Fruit fly (Drosophila melanogaster): ENCODE results near the gene CG10019.
A peak's percentile ranks its signal among the peaks of the same experiment; 100 is the strongest.

CG10019 gene

DNA sequence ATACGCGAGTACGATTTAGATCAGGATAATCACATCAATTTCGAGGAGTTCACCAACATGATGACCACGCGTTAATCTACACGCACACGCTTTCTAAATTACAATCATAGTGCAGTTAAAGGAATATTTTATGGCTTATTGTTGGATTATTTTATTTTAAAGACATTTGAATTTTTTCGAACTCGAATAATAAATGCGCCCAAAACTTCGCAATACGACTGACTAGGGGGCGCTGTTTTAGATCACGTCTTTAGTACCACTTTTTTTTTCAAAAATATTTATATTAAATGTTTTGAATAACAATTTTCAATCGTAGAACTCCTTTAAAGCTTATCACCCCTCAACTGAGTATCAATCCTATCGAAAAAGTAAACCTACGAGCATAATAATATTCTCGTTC lies 55.1 kb downstream of the CG10019 start:
- TF ChIP-seq bab1 (GFP tag; optimal IDR thresholded peaks at IDR 0.05) (no peak), kay (GFP tag; ENCODE audit: borderline replicate concordance) (no peak), CG7101 (tag; optimal IDR thresholded peaks at IDR 0.05) (no peak), CG14711 (tag; optimal IDR thresholded peaks at IDR 0.05) (no peak), cic (GFP tag; optimal IDR thresholded peaks at IDR 0.05) (no peak), Crg-1 (GFP tag; optimal IDR thresholded peaks at IDR 0.05) (no peak)

DNA sequence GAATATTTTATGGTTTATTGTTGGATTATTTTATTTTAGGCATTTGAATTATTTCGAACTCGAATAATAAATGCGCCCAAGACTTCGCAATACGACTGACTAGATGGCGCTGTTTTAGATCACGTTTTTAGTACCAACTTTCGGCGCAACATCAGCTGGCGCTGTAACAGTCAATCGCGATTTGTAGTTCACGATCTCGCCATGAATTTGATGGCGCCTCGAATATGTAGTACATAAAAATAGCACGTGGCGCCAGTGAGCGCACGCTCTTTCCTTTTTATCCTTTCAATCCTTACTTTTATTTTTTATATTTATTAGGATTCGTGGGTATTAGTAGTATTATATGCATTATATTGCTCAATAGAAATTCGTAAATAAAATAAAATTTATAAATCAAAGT lies 56.0 kb downstream of the CG10019 start:
- TF ChIP-seq cnc (optimal IDR thresholded peaks at IDR 0.05) = no peak
- no peak for TF ChIP-seq CG11617 (GFP tag; optimal IDR thresholded peaks at IDR 0.05)
- TF ChIP-seq ovo (GFP tag; optimal IDR thresholded peaks at IDR 0.05) = peak; percentile 65
- TF ChIP-seq toe (GFP tag; optimal IDR thresholded peaks at IDR 0.05) = peak; percentile 43
- TF ChIP-seq CG14711 (tag; optimal IDR thresholded peaks at IDR 0.05) = no peak
- peak; percentile 55 for TF ChIP-seq Hr96 (GFP tag; optimal IDR thresholded peaks at IDR 0.05)
- TF ChIP-seq tj (GFP tag; optimal IDR thresholded peaks at IDR 0.05) = no peak
- TF ChIP-seq Mnt (GFP tag; optimal IDR thresholded peaks at IDR 0.05) = peak; percentile 58
- no peak for TF ChIP-seq Clk (GFP tag; optimal IDR thresholded peaks at IDR 0.05)
- no peak for TF ChIP-seq CG33017 (tag; optimal IDR thresholded peaks at IDR 0.05)
- TF ChIP-seq CG7045 (GFP tag; optimal IDR thresholded peaks at IDR 0.05) = no peak
- peak; percentile 71 for TF ChIP-seq Crg-1 (GFP tag; optimal IDR thresholded peaks at IDR 0.05)
- TF ChIP-seq pad (GFP tag; optimal IDR thresholded peaks at IDR 0.05) = peak; percentile 18
- peak; percentile 67 for TF ChIP-seq CG5204 (GFP tag; optimal IDR thresholded peaks at IDR 0.05)
- peak; percentile 82 for TF ChIP-seq CG1620 (GFP tag; optimal IDR thresholded peaks at IDR 0.05)
- no peak for TF ChIP-seq bab1 (GFP tag; optimal IDR thresholded peaks at IDR 0.05)
- no peak for TF ChIP-seq CG12768 (GFP tag; optimal IDR thresholded peaks at IDR 0.05)
- peak; percentile 53 for TF ChIP-seq kay (GFP tag; ENCODE audit: borderline replicate concordance)
- no peak for TF ChIP-seq cic (GFP tag; optimal IDR thresholded peaks at IDR 0.05)
- peak; percentile 73 for TF ChIP-seq CG7101 (tag; optimal IDR thresholded peaks at IDR 0.05)

DNA sequence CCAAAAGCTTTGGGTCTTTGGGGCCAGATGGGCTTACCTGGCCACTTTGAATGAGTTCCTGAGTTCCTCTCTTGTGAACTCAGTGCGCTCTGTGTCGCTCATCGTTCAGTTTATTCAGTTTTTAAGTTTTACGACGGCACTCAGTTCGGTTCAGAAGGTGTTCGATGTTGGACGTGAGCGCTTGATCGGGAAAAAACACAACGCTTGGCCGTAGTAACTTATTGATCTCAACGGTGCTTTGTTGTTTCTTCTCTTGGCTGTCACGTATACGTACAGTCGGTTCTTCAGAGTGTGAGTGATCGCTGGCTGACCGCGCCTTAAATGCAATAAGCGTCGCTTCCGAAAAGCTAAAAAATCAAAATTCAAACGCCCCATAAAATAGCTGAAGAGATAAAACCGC lies 56.8 kb downstream of the CG10019 start, which contains the start of gene bark:
Gene bark (plus strand): TSS at position 140 of the 400 bp plus-strand sequence.
- TF ChIP-seq cnc (optimal IDR thresholded peaks at IDR 0.05) (no peak), Mnt (GFP tag; optimal IDR thresholded peaks at IDR 0.05) (peak; percentile 45), Crg-1 (GFP tag; optimal IDR thresholded peaks at IDR 0.05) (no peak), bab1 (GFP tag; optimal IDR thresholded peaks at IDR 0.05) (peak; percentile 68), CG12768 (GFP tag; optimal IDR thresholded peaks at IDR 0.05) (peak; percentile 46), tj (GFP tag; optimal IDR thresholded peaks at IDR 0.05) (peak; percentile 11), CG1620 (GFP tag; optimal IDR thresholded peaks at IDR 0.05) (peak; percentile 13), cic (GFP tag; optimal IDR thresholded peaks at IDR 0.05) (peak; percentile 65), CG33017 (tag; optimal IDR thresholded peaks at IDR 0.05) (peak; percentile 32)

DNA sequence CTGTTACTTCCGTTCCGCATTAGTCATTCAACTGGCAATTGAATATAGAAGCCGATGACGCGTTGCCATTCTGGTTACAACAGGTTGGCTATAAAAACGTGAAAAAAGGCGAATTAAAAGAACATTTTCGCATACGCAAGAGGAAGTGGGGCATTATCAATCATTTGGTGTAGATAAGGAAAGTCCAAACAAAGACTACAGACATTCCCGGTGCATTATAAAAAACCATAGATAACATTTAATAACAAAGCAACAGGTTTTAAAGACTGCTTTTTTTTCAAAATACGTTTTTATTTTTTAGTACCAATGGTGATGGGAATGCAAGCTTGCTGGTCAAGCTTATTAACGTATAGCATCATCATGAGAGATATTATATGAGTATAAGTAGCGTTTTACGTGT lies 57.9 kb downstream of the CG10019 start:
- peak; percentile 2 for TF ChIP-seq CG12768 (GFP tag; optimal IDR thresholded peaks at IDR 0.05)
- no peak for TF ChIP-seq ovo (GFP tag; optimal IDR thresholded peaks at IDR 0.05)
- TF ChIP-seq cic (GFP tag; optimal IDR thresholded peaks at IDR 0.05) = no peak
- TF ChIP-seq kay (GFP tag; ENCODE audit: borderline replicate concordance) = peak; percentile 97
- no peak for TF ChIP-seq CG14711 (tag; optimal IDR thresholded peaks at IDR 0.05)

DNA sequence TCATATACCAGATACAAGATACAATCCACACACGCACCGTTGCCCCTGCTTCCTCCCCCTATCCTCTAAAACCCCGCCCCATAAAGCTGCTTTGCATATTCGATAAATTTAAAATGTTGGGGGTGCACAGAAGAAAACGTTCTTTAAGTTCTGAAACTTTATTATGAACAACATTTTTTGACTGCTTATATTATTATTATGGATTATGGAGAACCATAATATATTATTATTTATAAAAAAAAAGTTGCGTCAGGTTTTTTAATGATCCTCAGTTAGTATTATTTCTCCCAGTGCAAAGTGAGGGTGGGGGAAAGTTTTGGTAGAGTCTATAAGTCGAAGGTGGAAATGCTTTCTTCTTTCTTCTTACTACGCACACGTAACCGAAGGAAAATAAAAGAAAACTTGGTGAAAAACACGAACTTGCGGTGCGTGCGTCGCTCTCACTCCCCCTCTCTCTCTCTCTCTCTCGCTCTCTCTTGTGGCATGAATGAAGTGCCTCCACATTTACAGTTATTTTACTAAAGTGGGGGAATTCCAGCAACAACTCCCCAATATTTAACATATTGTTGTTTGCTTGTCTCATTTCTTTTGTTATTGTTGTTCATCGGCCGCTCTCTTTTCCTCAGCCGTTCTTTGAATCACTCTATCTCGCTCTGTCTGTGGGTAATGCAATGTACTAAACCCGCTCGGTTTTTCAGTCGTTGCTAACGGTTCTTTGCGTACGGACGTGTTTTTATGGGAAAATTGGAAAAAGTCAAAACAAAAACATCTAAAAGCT lies 59.2 kb downstream of the CG10019 start:
- TF ChIP-seq CG7045 (GFP tag; optimal IDR thresholded peaks at IDR 0.05) (no peak), CG33017 (tag; optimal IDR thresholded peaks at IDR 0.05) (no peak), ovo (GFP tag; optimal IDR thresholded peaks at IDR 0.05) (peak; percentile 44), CG7101 (tag; optimal IDR thresholded peaks at IDR 0.05) (peak; percentile 34)

DNA sequence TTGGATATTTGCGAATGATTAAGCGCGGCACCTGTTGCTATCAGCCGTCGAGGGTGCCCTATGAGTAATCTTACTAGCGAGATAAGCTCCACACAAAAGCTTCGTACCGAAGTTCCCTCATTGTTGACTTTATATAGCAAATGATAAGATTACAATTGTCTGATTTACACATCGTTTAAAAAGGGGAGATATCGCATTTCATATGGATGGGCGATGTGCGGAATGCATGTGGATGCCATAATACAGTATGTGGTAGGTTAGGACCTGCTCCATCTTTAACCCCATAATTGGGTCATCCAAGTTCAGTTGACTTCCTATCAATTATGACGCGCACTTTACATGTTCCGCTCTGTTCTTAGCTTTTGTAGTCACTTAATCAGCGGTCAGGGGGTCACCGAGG lies 61.4 kb downstream of the CG10019 start:
- peak; percentile 43 for TF ChIP-seq CG7101 (tag; optimal IDR thresholded peaks at IDR 0.05)
- TF ChIP-seq CG5204 (GFP tag; optimal IDR thresholded peaks at IDR 0.05) = no peak
- no peak for TF ChIP-seq Crg-1 (GFP tag; optimal IDR thresholded peaks at IDR 0.05)
- no peak for TF ChIP-seq pad (GFP tag; optimal IDR thresholded peaks at IDR 0.05)
- no peak for TF ChIP-seq bab1 (GFP tag; optimal IDR thresholded peaks at IDR 0.05)
- no peak for TF ChIP-seq CG1620 (GFP tag; optimal IDR thresholded peaks at IDR 0.05)
- peak; percentile 16 for TF ChIP-seq CG7045 (GFP tag; optimal IDR thresholded peaks at IDR 0.05)
- TF ChIP-seq CG14711 (tag; optimal IDR thresholded peaks at IDR 0.05) = no peak
- no peak for TF ChIP-seq Clk (GFP tag; optimal IDR thresholded peaks at IDR 0.05)
- peak; percentile 93 for TF ChIP-seq kay (GFP tag; ENCODE audit: borderline replicate concordance)
- no peak for TF ChIP-seq Hr96 (GFP tag; optimal IDR thresholded peaks at IDR 0.05)
- TF ChIP-seq cnc (optimal IDR thresholded peaks at IDR 0.05) = no peak
- no peak for TF ChIP-seq Mnt (GFP tag; optimal IDR thresholded peaks at IDR 0.05)
- no peak for TF ChIP-seq CG11617 (GFP tag; optimal IDR thresholded peaks at IDR 0.05)
- TF ChIP-seq CG33017 (tag; optimal IDR thresholded peaks at IDR 0.05) = peak; percentile 47
- TF ChIP-seq toe (GFP tag; optimal IDR thresholded peaks at IDR 0.05) = no peak
- peak; percentile 69 for TF ChIP-seq CG12768 (GFP tag; optimal IDR thresholded peaks at IDR 0.05)
- TF ChIP-seq ovo (GFP tag; optimal IDR thresholded peaks at IDR 0.05) = peak; percentile 2
- peak; percentile 87 for TF ChIP-seq cic (GFP tag; optimal IDR thresholded peaks at IDR 0.05)
- no peak for TF ChIP-seq tj (GFP tag; optimal IDR thresholded peaks at IDR 0.05)

All from whole organism, adult.